Worm (Caenorhabditis elegans) whole organism, L4 larva: Measurements from ENCODE around the gene gadr-2.

Source experiments
- D1046.2 ChIP-seq: fragments of 200-800 bp; sonication (Bioruptor generic); IDR thresholded peaks from 2 replicates; pipeline ENCODE4 v1.3.6; 2022; ENCODE audit warnings: missing genetic modification characterization, missing compliant biosample characterization
- F10B5.3 ChIP-seq: sonication (generic microtip); optimal IDR thresholded peaks from 2 replicates; lab custom pipeline; 2016; ENCODE audit warnings: mild to moderate bottlenecking, missing genetic modification characterization, missing compliant biosample characterization
- F44E2.7 ChIP-seq: fragments of 200-800 bp; sonication (Bioruptor generic); IDR thresholded peaks from 2 replicates; pipeline ENCODE4 v2.1.2; 2022; ENCODE audit warnings: missing genetic modification characterization, missing compliant biosample characterization
- R02D3.7 ChIP-seq: fragments of 150-350 bp; sonication (generic microtip); optimal IDR thresholded peaks from 3 replicates; lab custom pipeline; 2014; ENCODE audit warnings: missing biosample characterization, missing genetic modification characterization
- Y105C5A.15 ChIP-seq: fragments of 200-800 bp; sonication (Bioruptor generic); IDR thresholded peaks from 2 replicates; pipeline ENCODE4 v1.3.6; 2022; ENCODE audit warnings: missing genetic modification characterization, missing compliant biosample characterization
- Y75B8A.6 ChIP-seq: fragments of 200-800 bp; sonication (Bioruptor generic); IDR thresholded peaks from 2 replicates; pipeline ENCODE4 v1.3.6; 2022; ENCODE audit warnings: missing genetic modification reagents, missing genetic modification characterization, missing compliant biosample characterization
- ZK337.2 ChIP-seq: fragments of 200-800 bp; sonication (Bioruptor generic); IDR thresholded peaks from 2 replicates; pipeline ENCODE4 v1.3.6; 2022; ENCODE audit warnings: missing genetic modification reagents, missing genetic modification characterization, missing compliant biosample characterization
- aly-2 ChIP-seq: sonication (generic microtip); optimal IDR thresholded peaks from 2 replicates; lab custom pipeline; 2018; ENCODE audit warnings: missing biosample characterization, missing genetic modification characterization
- ama-1 ChIP-seq: fragments of 150-350 bp; optimal IDR thresholded peaks from 2 replicates; lab custom pipeline; 2014; ENCODE audit warnings: inconsistent platforms, mixed read lengths
- arid-1 ChIP-seq: fragments of 200-800 bp; sonication (Bioruptor generic); conservative IDR thresholded peaks from 2 replicates; pipeline ENCODE4 v1.3.6; 2022; ENCODE audit warnings: missing genetic modification reagents, missing genetic modification characterization, missing compliant biosample characterization
- attf-4 ChIP-seq: sonication (generic microtip); optimal IDR thresholded peaks from 3 replicates; lab custom pipeline; 2017; ENCODE audit warnings: missing biosample characterization, missing genetic modification characterization
- ceh-28 ChIP-seq: fragments of 150-350 bp; optimal IDR thresholded peaks from 2 replicates; lab custom pipeline; 2014; ENCODE audit warnings: missing biosample characterization, missing genetic modification reagents, missing genetic modification characterization
- ces-1 ChIP-seq: fragments of 150-350 bp; sonication (generic microtip); optimal IDR thresholded peaks from 4 replicates; lab custom pipeline; 2014; ENCODE audit warnings: missing biosample characterization, missing genetic modification reagents, missing genetic modification characterization
- ctbp-1 ChIP-seq: fragments of 200-800 bp; sonication (Bioruptor generic); IDR thresholded peaks from 2 replicates; pipeline ENCODE4 v1.3.6; 2022; ENCODE audit warnings: missing genetic modification reagents, missing genetic modification characterization, missing compliant biosample characterization
- daf-16 ChIP-seq, 3 experiments: sonication (generic microtip); optimal IDR thresholded peaks; 2 replicates each; lab custom pipeline; 2016 to 2017; ENCODE audit warnings: missing genetic modification characterization in 3 of 3, missing genetic modification reagents in 3 of 3, mild to moderate bottlenecking in 2 of 3, missing compliant biosample characterization in 2 of 3, missing biosample characterization in 1 of 3, moderate library complexity in 1 of 3
- daf-19 ChIP-seq: fragments of 200-800 bp; sonication (Bioruptor generic); conservative IDR thresholded peaks from 2 replicates; pipeline ENCODE4 v1.3.6; 2022; ENCODE audit warnings: missing genetic modification characterization, missing compliant biosample characterization
- daf-8 ChIP-seq: fragments of 200-800 bp; sonication (Bioruptor generic); IDR thresholded peaks from 2 replicates; pipeline ENCODE4 v1.3.6; 2022; ENCODE audit warnings: missing genetic modification characterization, missing compliant biosample characterization
- dmd-8 ChIP-seq: fragments of 200-800 bp; sonication (Bioruptor generic); IDR thresholded peaks from 2 replicates; pipeline ENCODE4 v1.3.6; 2022; ENCODE audit warnings: missing genetic modification characterization, missing compliant biosample characterization
- fos-1 ChIP-seq: fragments of 150-350 bp; optimal IDR thresholded peaks from 2 replicates; lab custom pipeline; 2014; ENCODE audit warnings: missing biosample characterization, missing genetic modification characterization
- gei-8 ChIP-seq: fragments of 200-800 bp; sonication (Bioruptor generic); optimal IDR thresholded peaks from 2 replicates; lab custom pipeline; 2018; ENCODE audit warnings: mild to moderate bottlenecking, missing genetic modification characterization, missing compliant biosample characterization
- hlh-30 ChIP-seq: sonication (generic microtip); optimal IDR thresholded peaks from 2 replicates; lab custom pipeline; 2017; ENCODE audit warnings: antibody characterized with exemption, mild to moderate bottlenecking, missing genetic modification characterization, missing compliant biosample characterization; ENCODE audit not compliant: insufficient read depth
- lin-13 ChIP-seq: fragments of 150-350 bp; optimal IDR thresholded peaks from 2 replicates; lab custom pipeline; 2014; ENCODE audit warnings: missing biosample characterization, missing genetic modification reagents, missing genetic modification characterization
- lin-29 ChIP-seq: fragments of 200-800 bp; sonication (Bioruptor generic); IDR thresholded peaks from 2 replicates; pipeline ENCODE4 v1.3.6; 2022; ENCODE audit warnings: missing genetic modification reagents, missing genetic modification characterization, missing compliant biosample characterization
- lir-3 ChIP-seq: sonication (generic microtip); optimal IDR thresholded peaks from 2 replicates; lab custom pipeline; 2016; ENCODE audit warnings: mild to moderate bottlenecking, missing genetic modification characterization, missing compliant biosample characterization
- madf-5 ChIP-seq, 2 experiments: fragments of 200-800 bp; sonication (Bioruptor generic); IDR thresholded peaks; 2 replicates each; pipeline ENCODE4 v1.3.6; 2022; ENCODE audit warnings: missing compliant biosample characterization in 2 of 2, missing genetic modification characterization in 2 of 2
- madf-9 ChIP-seq: fragments of 200-800 bp; sonication (Bioruptor generic); conservative IDR thresholded peaks from 2 replicates; pipeline ENCODE4 v1.3.6; 2022; ENCODE audit warnings: missing genetic modification reagents, missing genetic modification characterization, missing compliant biosample characterization
- mdl-1 ChIP-seq, 2 experiments: fragments of 150-350 bp in 1 of 2; sonication (generic microtip) in 1 of 2; optimal IDR thresholded peaks; 2 replicates each; lab custom pipeline; 2014 to 2017; ENCODE audit warnings: missing biosample characterization in 2 of 2, missing genetic modification characterization in 2 of 2
- mxl-2 ChIP-seq: fragments of 200-800 bp; sonication (Bioruptor generic); conservative IDR thresholded peaks from 2 replicates; pipeline ENCODE4 v1.3.6; 2022; ENCODE audit warnings: missing genetic modification reagents, missing genetic modification characterization, missing compliant biosample characterization
- nhr-102 ChIP-seq: sonication (generic microtip); optimal IDR thresholded peaks from 2 replicates; lab custom pipeline; 2016; ENCODE audit warnings: mild to moderate bottlenecking, missing genetic modification characterization, moderate library complexity, missing compliant biosample characterization
- nhr-111 ChIP-seq: fragments of 200-800 bp; sonication (Bioruptor generic); optimal IDR thresholded peaks from 2 replicates; lab custom pipeline; 2018; ENCODE audit warnings: mild to moderate bottlenecking, missing genetic modification characterization, missing compliant biosample characterization
- nhr-25 ChIP-seq: sonication (generic microtip); optimal IDR thresholded peaks from 2 replicates; lab custom pipeline; 2017; ENCODE audit warnings: missing genetic modification characterization, mild to moderate bottlenecking, missing compliant biosample characterization, antibody characterized with exemption, moderate library complexity, borderline replicate concordance; ENCODE audit not compliant: insufficient read depth
- nhr-41 ChIP-seq: fragments of 200-800 bp; sonication (Bioruptor generic); IDR thresholded peaks from 2 replicates; pipeline ENCODE4 v1.3.6; 2022; ENCODE audit warnings: missing genetic modification reagents, missing genetic modification characterization, missing compliant biosample characterization
- nhr-42 ChIP-seq: fragments of 200-800 bp; sonication (Bioruptor generic); IDR thresholded peaks from 2 replicates; pipeline ENCODE4 v1.3.6; 2022; ENCODE audit warnings: missing genetic modification characterization, missing compliant biosample characterization
- nhr-76 ChIP-seq: fragments of 150-350 bp; optimal IDR thresholded peaks from 2 replicates; lab custom pipeline; 2014; ENCODE audit warnings: missing biosample characterization, missing genetic modification characterization
- pqm-1 ChIP-seq: sonication (generic microtip); optimal IDR thresholded peaks from 2 replicates; lab custom pipeline; 2017; ENCODE audit warnings: missing biosample characterization, missing genetic modification characterization
- rbr-2 ChIP-seq: sonication (generic microtip); optimal IDR thresholded peaks from 2 replicates; lab custom pipeline; 2016; ENCODE audit warnings: missing genotype, missing genetic modification characterization, missing compliant biosample characterization
- set-16 ChIP-seq: fragments of 200-800 bp; sonication (Bioruptor generic); IDR thresholded peaks from 2 replicates; pipeline ENCODE4 v1.3.6; 2022; ENCODE audit warnings: missing genetic modification reagents, missing genetic modification characterization, missing compliant biosample characterization
- snpc-4 ChIP-seq: fragments of 150-350 bp; optimal IDR thresholded peaks from 2 replicates; lab custom pipeline; 2014; ENCODE audit warnings: missing biosample characterization, missing genetic modification characterization
- spr-3 ChIP-seq: fragments of 200-800 bp; sonication (Bioruptor generic); optimal IDR thresholded peaks from 2 replicates; lab custom pipeline; 2018; ENCODE audit warnings: mild to moderate bottlenecking, missing genetic modification characterization, missing compliant biosample characterization
- tag-97 ChIP-seq: fragments of 200-800 bp; sonication (Bioruptor generic); IDR thresholded peaks from 2 replicates; pipeline ENCODE4 v1.3.6; 2022; ENCODE audit warnings: missing genetic modification characterization, missing compliant biosample characterization
- tra-1 ChIP-seq: fragments of 200-800 bp; sonication (Bioruptor generic); IDR thresholded peaks from 2 replicates; pipeline ENCODE4 v1.3.6; 2022; ENCODE audit warnings: missing genetic modification reagents, missing genetic modification characterization, missing compliant biosample characterization
- unc-130 ChIP-seq: sonication (generic microtip); optimal IDR thresholded peaks from 2 replicates; lab custom pipeline; 2016; ENCODE audit warnings: missing genetic modification reagents, missing genetic modification characterization, missing compliant biosample characterization
- unc-39 ChIP-seq: sonication (generic microtip); optimal IDR thresholded peaks from 2 replicates; lab custom pipeline; 2017; ENCODE audit warnings: missing biosample characterization, missing genetic modification characterization
- unc-62 ChIP-seq, 3 experiments: fragments of 150-350 bp in 1 of 3; sonication (generic microtip); optimal IDR thresholded peaks in 2 of 3; peaks in 1 of 3; 1 replicate in 1 of 3; 2 replicates in 2 of 3; lab custom pipeline; 2014 to 2017; ENCODE audit warnings: missing biosample characterization in 3 of 3, missing genetic modification characterization in 3 of 3, missing genetic modification reagents in 3 of 3, missing genotype in 1 of 3
- zfp-2 ChIP-seq: sonication (generic microtip); optimal IDR thresholded peaks from 2 replicates; lab custom pipeline; 2016; ENCODE audit warnings: mild to moderate bottlenecking, missing genetic modification characterization, missing compliant biosample characterization
- zfp-3 ChIP-seq: fragments of 200-800 bp; sonication (Bioruptor generic); conservative IDR thresholded peaks from 2 replicates; pipeline ENCODE4 v1.3.6; 2022; ENCODE audit warnings: missing genetic modification reagents, missing genetic modification characterization, missing compliant biosample characterization
- zip-11 ChIP-seq: fragments of 200-800 bp; sonication (Bioruptor generic); IDR thresholded peaks from 2 replicates; pipeline ENCODE4 v1.3.6; 2022; ENCODE audit warnings: missing genetic modification characterization, missing compliant biosample characterization
- zip-2 ChIP-seq: fragments of 150-350 bp; optimal IDR thresholded peaks from 2 replicates; lab custom pipeline; 2014; ENCODE audit warnings: missing biosample characterization, missing genetic modification characterization

Gene gadr-2

DNA sequence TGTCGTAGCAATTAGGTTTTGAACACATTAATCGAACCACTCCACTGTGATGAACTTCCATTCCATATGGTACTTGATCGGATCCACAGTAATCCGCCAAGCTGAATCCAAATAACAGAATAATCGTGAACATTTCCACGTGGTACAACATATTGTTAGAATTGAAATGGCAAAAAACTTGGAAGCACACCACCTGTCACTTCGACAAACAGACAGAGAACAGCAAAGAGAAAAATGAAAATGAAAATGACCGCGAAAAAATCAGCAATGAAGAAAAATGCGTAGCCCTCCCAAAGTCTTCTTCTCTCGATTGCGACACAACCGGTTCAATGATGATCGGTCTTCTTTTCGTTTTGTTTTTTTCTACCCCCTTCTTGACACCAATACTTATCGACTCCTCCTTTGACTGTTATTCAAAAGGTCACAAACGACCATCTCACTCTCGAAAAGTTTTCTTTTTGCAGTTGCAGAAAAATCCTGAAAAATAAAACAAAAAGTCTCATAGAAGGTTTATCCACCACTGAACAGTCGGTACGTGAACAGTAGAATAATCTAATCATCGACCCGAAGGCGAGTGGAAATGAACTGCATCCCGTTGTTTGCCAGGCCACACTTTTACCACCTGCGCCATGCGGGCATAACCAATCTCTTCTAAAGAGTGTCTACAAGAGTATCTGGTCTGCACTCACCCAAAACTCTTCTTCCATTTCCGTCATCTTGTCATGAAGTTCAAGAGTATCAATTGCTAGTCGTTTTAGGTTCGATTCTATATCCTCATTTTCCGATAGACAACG lies 7.6 kb downstream of the gadr-2 start, which contains the start of gene wrt-3:
TSS of gene wrt-3 (minus strand) at position 322 of the 794 bp plus-strand sequence.
- TF ChIP-seq zfp-2 (tag; lab: Kevin White, UChicago) (peak; percentile 46), spr-3 (GFP tag; lab: Kevin White, UChicago) (peak; percentile 81), zip-2 (tag; lab: Kevin White, UChicago) (no peak), daf-16 (GFP tag; optimal IDR thresholded peaks at IDR 0.05; lab: Kevin White, UChicago) (peak; percentile 71 to 95), daf-16 (tag; optimal IDR thresholded peaks at IDR 0.05; lab: Kevin White, UChicago) (no peak), set-16 (no peak), dmd-8 (GFP tag; lab: Robert Waterston, UW) (peak; percentile 99), mxl-2 (GFP tag; lab: Robert Waterston, UW) (0 out of 2 replicates have a peak, but pooled peaks have one; percentile 20), ctbp-1 (GFP tag; lab: Robert Waterston, UW) (no peak; the same call in 1 of the 2 replicates), unc-130 (peak; percentile 67), madf-5 (GFP tag; IDR thresholded peaks at IDR 0.05; lab: Robert Waterston, UW) (peak; percentile 89 to 92), gei-8 (GFP tag; lab: Kevin White, UChicago) (peak; percentile 90), nhr-41 (GFP tag; lab: Robert Waterston, UW) (peak; percentile 75; the same call in 1 of the 2 replicates), pqm-1 (tag; lab: Kevin White, UChicago) (no peak), nhr-76 (no peak), lir-3 (tag; lab: Kevin White, UChicago) (peak; percentile 80), daf-8 (no peak), nhr-25 (no peak), Y75B8A.6 (GFP tag; lab: Robert Waterston, UW) (no peak; the same call in 1 of the 2 replicates), snpc-4 (tag; lab: Kevin White, UChicago) (no peak), tra-1 (peak; percentile 79), mdl-1 (tag; optimal IDR thresholded peaks at IDR 0.05; lab: Kevin White, UChicago) (no peak), nhr-102 (tag; lab: Kevin White, UChicago) (no peak), F10B5.3 (peak; percentile 64), ama-1 (lab: Kevin White, UChicago) (no peak), hlh-30 (no peak), daf-19 (GFP tag; lab: Robert Waterston, UW) (peak; percentile 90), nhr-42 (GFP tag; lab: Robert Waterston, UW) (peak; percentile 86), attf-4 (tag; lab: Kevin White, UChicago) (peak; percentile 58), unc-62 (GFP tag; optimal IDR thresholded peaks at IDR 0.05 in 1 of 2; lab: Kevin White, UChicago) (peak in 1 of 2 experiments; percentile 82), unc-62 (tag; optimal IDR thresholded peaks at IDR 0.05; lab: Kevin White, UChicago) (no peak), F44E2.7 (GFP tag; lab: Robert Waterston, UW) (peak; percentile 97), zip-11 (GFP tag; lab: Robert Waterston, UW) (peak; percentile 79; the same call in 1 of the 2 replicates), aly-2 (tag; lab: Kevin White, UChicago) (no peak), ceh-28 (tag; lab: Kevin White, UChicago) (no peak), rbr-2 (tag; lab: Kevin White, UChicago) (peak; percentile 62), D1046.2 (GFP tag; lab: Robert Waterston, UW) (peak; percentile 92), arid-1 (peak; percentile 93), Y105C5A.15 (GFP tag; lab: Robert Waterston, UW) (peak; percentile 94), ces-1 (GFP tag; lab: Kevin White, UChicago) (no peak), lin-13 (GFP tag; lab: Kevin White, UChicago) (no peak), madf-9 (GFP tag; lab: Robert Waterston, UW) (peak; percentile 82), nhr-111 (GFP tag; lab: Kevin White, UChicago) (peak; percentile 94), unc-39 (tag; lab: Kevin White, UChicago) (no peak), tag-97 (GFP tag; lab: Robert Waterston, UW) (no peak), ZK337.2 (GFP tag; lab: Robert Waterston, UW) (peak; percentile 72), fos-1 (tag; lab: Kevin White, UChicago) (no peak), lin-29 (GFP tag; lab: Robert Waterston, UW) (peak; percentile 49; the same call in 1 of the 2 replicates), zfp-3 (GFP tag; lab: Robert Waterston, UW) (0 out of 2 replicates have a peak, but pooled peaks have one; percentile 74), R02D3.7 (tag; lab: Kevin White, UChicago) (peak; percentile 40)
